Fruit fly (Drosophila melanogaster): ENCODE results near the gene Pglym78.
A peak's percentile ranks its signal among the peaks of the same experiment; 100 is the strongest.

Pglym78 gene

DNA sequence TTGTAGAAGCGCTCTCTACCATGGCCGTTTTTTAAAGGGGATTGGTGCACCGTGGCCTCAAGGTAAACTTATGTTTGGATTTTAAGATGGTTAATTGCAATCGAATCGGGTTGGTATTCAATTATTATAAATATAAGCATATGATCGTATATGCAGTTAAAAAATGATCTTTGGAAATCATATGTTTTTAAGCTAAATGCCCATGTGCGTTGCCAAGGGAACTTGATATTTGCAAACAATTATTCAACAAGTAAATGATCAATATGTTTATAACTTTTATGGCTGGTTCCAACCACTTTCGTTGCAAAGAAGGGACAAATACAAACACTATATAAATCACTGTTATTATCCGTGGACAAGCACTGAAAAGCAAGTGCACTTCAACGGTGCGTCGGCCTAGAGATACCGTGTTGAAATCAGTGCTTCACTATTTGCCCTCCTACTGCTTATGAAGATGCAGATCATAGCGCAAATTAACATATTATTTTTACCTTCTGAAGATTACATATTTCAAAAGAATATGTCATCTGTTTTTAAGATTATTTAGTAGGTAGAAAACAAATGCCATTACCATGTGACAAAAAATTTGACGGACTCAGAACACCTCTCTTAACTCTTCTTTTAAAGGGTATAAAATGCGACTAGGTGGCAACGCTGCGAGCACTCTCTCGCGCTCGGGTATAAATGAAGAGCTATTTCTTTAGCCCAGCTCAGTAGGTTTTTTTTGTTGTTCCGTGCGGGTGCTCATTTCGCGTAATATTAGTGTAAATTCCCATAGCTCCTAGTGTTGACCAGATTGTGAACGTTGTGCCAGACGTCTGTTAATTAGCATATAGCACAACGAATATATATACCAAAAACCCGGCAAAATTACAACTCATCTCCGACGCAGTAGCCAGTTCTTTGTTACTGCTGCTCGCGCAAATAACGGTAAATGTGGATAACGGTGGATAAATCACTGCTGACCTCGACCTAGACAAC lies 9.7 kb downstream of the Pglym78 start, which contains the start of gene rdog:
TSS of gene rdog (plus strand) at position 705 of the 981 bp plus-strand sequence.
- peak; percentile 88 for TF ChIP-seq acj6 (GFP tag; optimal IDR thresholded peaks at IDR 0.05)
- TF ChIP-seq CG6808 (GFP tag; optimal IDR thresholded peaks at IDR 0.05), result peak; percentile 81
- TF ChIP-seq Smox (GFP tag; optimal IDR thresholded peaks at IDR 0.05), result peak; percentile 85
- peak; percentile 40 for TF ChIP-seq fkh (GFP tag; optimal IDR thresholded peaks at IDR 0.05)
- TF ChIP-seq CG11902 (GFP tag; optimal IDR thresholded peaks at IDR 0.05), result peak; percentile 73
- no peak for TF ChIP-seq CG11294 (GFP tag; IDR thresholded peaks at IDR 0.05)
- no peak for TF ChIP-seq Eip93F (GFP tag; optimal IDR thresholded peaks at IDR 0.05)
- peak; percentile 87 for TF ChIP-seq Sox14 (GFP tag; optimal IDR thresholded peaks at IDR 0.05)
- peak; percentile 77 for TF ChIP-seq topi (GFP tag; optimal IDR thresholded peaks at IDR 0.05)
- TF ChIP-seq CG15336 (GFP tag; IDR thresholded peaks at IDR 0.05), result peak; percentile 73
- no peak for TF ChIP-seq Hr38 (GFP tag; optimal IDR thresholded peaks at IDR 0.05)
- TF ChIP-seq CG1621 (tag; optimal IDR thresholded peaks at IDR 0.05), result peak; percentile 82
- TF ChIP-seq CG4318 (GFP tag; optimal IDR thresholded peaks at IDR 0.05), result no peak
- peak; percentile 83 for TF ChIP-seq OdsH (GFP tag; optimal IDR thresholded peaks at IDR 0.05)
- TF ChIP-seq esn (GFP tag; optimal IDR thresholded peaks at IDR 0.05), result peak; percentile 93
- TF ChIP-seq Sox15 (GFP tag; optimal IDR thresholded peaks at IDR 0.05), result peak; percentile 74
- peak; percentile 88 for TF ChIP-seq CG32006 (GFP tag; optimal IDR thresholded peaks at IDR 0.05)
- TF ChIP-seq net (GFP tag; optimal IDR thresholded peaks at IDR 0.05), result peak; percentile 78
- TF ChIP-seq eg (GFP tag; IDR thresholded peaks at IDR 0.05), result peak; percentile 55
- no peak for TF ChIP-seq CG6163 (GFP tag; IDR thresholded peaks at IDR 0.05)
- peak; percentile 50 for TF ChIP-seq CG7368 (GFP tag; optimal IDR thresholded peaks at IDR 0.05)
- peak; percentile 52 for TF ChIP-seq Ets96B (tag; optimal IDR thresholded peaks at IDR 0.05)
- peak; percentile 78 for TF ChIP-seq CG10669 (GFP tag; optimal IDR thresholded peaks at IDR 0.05)
- peak; percentile 88 for TF ChIP-seq CG31627 (GFP tag; optimal IDR thresholded peaks at IDR 0.05)
- peak; percentile 86 for TF ChIP-seq cyc (GFP tag; optimal IDR thresholded peaks at IDR 0.05)
- TF ChIP-seq CG8319 (GFP tag; optimal IDR thresholded peaks at IDR 0.05), result peak; percentile 86
- peak; percentile 46 for TF ChIP-seq Gug (GFP tag; IDR thresholded peaks at IDR 0.05)
- peak; percentile 87 for TF ChIP-seq CG3919 (GFP tag; optimal IDR thresholded peaks at IDR 0.05)
- TF ChIP-seq Hr4 (GFP tag; optimal IDR thresholded peaks at IDR 0.05), result peak; percentile 88
- TF ChIP-seq Ets21C (GFP tag; optimal IDR thresholded peaks at IDR 0.05), result peak; percentile 78
- TF ChIP-seq CG6276 (GFP tag; optimal IDR thresholded peaks at IDR 0.05), result peak; percentile 67
- TF ChIP-seq salr (GFP tag; optimal IDR thresholded peaks at IDR 0.05), result peak; percentile 37 to 89
- peak; percentile 78 for TF ChIP-seq CG34406 (GFP tag; optimal IDR thresholded peaks at IDR 0.05)
- TF ChIP-seq Lpt (GFP tag; optimal IDR thresholded peaks at IDR 0.05), result peak; percentile 41
- TF ChIP-seq CG9139 (GFP tag; optimal IDR thresholded peaks at IDR 0.05), result no peak
- peak; percentile 82 for TF ChIP-seq achi (GFP tag; optimal IDR thresholded peaks at IDR 0.05)
- TF ChIP-seq CG6792 (GFP tag; optimal IDR thresholded peaks at IDR 0.05), result peak; percentile 88
- no peak for TF ChIP-seq fd85E (GFP tag; optimal IDR thresholded peaks at IDR 0.05)
- peak; percentile 70 for TF ChIP-seq fd59A (GFP tag; optimal IDR thresholded peaks at IDR 0.05)
- TF ChIP-seq Eip75B (GFP tag; optimal IDR thresholded peaks at IDR 0.05), result peak; percentile 89
- TF ChIP-seq pdm3 (GFP tag; optimal IDR thresholded peaks at IDR 0.05), result peak; percentile 85
- TF ChIP-seq Hr39 (GFP tag; optimal IDR thresholded peaks at IDR 0.05), result peak; percentile 89
- peak; percentile 65 for TF ChIP-seq CG16779 (tag; optimal IDR thresholded peaks at IDR 0.05)
- peak; percentile 75 for TF ChIP-seq CG8119 (GFP tag; IDR thresholded peaks at IDR 0.05)
- peak; percentile 74 for TF ChIP-seq vri (GFP tag; optimal IDR thresholded peaks at IDR 0.05)
- peak; percentile 89 for TF ChIP-seq lz (GFP tag; optimal IDR thresholded peaks at IDR 0.05)
- peak; percentile 90 for TF ChIP-seq Sox102F (GFP tag; optimal IDR thresholded peaks at IDR 0.05)
- peak; percentile 85 for TF ChIP-seq CG10631 (GFP tag; optimal IDR thresholded peaks at IDR 0.05)
- peak; percentile 90 for TF ChIP-seq Met (GFP tag; optimal IDR thresholded peaks at IDR 0.05)
- TF ChIP-seq CG6854 (GFP tag; optimal IDR thresholded peaks at IDR 0.05), result peak; percentile 78
